Worm (Caenorhabditis elegans) whole organism, L1 larva: ENCODE measurements around the gene npl-4.2.

Experiments
- C16A3.4 ChIP-seq: fragments of 150-350 bp; optimal IDR thresholded peaks from 2 replicates; lab custom pipeline; 2014; ENCODE audit warnings: missing biosample characterization, missing genetic modification characterization
- ama-1 ChIP-seq: fragments of 150-350 bp; optimal IDR thresholded peaks from 2 replicates; lab custom pipeline; 2014
- ces-1 ChIP-seq: fragments of 150-350 bp; optimal IDR thresholded peaks from 2 replicates; lab custom pipeline; 2014; ENCODE audit warnings: missing biosample characterization, missing genetic modification reagents, missing genetic modification characterization
- elt-3 ChIP-seq, 6 experiments: fragments of 150-350 bp in 1 of 6; sonication (generic microtip); optimal IDR thresholded peaks; 2 replicates each; lab custom pipeline; 2017 to 2018; ENCODE audit warnings: missing biosample characterization in 6 of 6, missing genetic modification characterization in 6 of 6, inconsistent platforms in 1 of 6
- lin-39 ChIP-seq: fragments of 150-350 bp; optimal IDR thresholded peaks from 2 replicates; lab custom pipeline; 2014; ENCODE audit warnings: missing biosample characterization, missing genetic modification reagents, missing genetic modification characterization
- lsy-2 ChIP-seq, 2 experiments: fragments of 150-350 bp; optimal IDR thresholded peaks; 2 replicates each; lab custom pipeline; 2014; ENCODE audit warnings: missing biosample characterization in 2 of 2, missing genetic modification characterization in 2 of 2
- nhr-90 ChIP-seq: sonication (generic microtip); optimal IDR thresholded peaks from 2 replicates; lab custom pipeline; 2016; ENCODE audit warnings: mild to moderate bottlenecking, missing genetic modification characterization, missing compliant biosample characterization; ENCODE audit not compliant: poor library complexity
- snpc-4 ChIP-seq: fragments of 150-350 bp; optimal IDR thresholded peaks from 2 replicates; lab custom pipeline; 2014; ENCODE audit warnings: missing biosample characterization, missing genetic modification characterization

DNA sequence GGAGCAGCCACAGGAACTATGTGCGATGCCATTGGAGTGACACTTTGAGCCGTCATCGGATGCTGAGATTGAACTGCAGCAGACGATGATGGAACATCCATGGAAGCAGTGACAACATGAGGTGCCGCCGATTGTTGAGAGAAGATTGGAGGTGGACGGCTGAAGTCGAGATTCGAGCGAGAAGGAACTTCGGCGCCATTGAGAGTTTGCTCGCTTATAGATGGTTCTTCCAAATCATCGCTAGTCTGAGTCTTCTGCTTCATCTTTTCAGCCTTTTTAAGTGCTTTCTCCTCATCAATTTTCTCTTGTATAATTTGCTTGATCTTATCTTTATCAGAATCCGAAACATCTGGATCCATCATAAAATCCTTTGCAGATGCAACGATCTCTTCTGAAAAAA, 19.4 kb downstream of the npl-4.2 start:
- TF ChIP-seq snpc-4 (tag; lab: Kevin White, UChicago) (no peak), ces-1 (GFP tag; lab: Kevin White, UChicago) (no peak), lsy-2 (tag; optimal IDR thresholded peaks at IDR 0.05; lab: Kevin White, UChicago) (no peak), lin-39 (tag; lab: Kevin White, UChicago) (no peak), elt-3 (tag; optimal IDR thresholded peaks at IDR 0.05; lab: Kevin White, UChicago) (no peak), ama-1 (lab: Kevin White, UChicago) (no peak), nhr-90 (tag; lab: Kevin White, UChicago) (no peak), C16A3.4 (no peak)
